Fruit fly (Drosophila melanogaster): ENCODE data around the gene CG6607.

- TF ChIP-seq Sin3A (optimal IDR thresholded peaks at IDR 0.05) (no peak), h (optimal IDR thresholded peaks at IDR 0.05) (no peak), ttk (optimal IDR thresholded peaks at IDR 0.05) (no peak), psq (optimal IDR thresholded peaks at IDR 0.05) (peak; percentile 84), insv (optimal IDR thresholded peaks at IDR 0.05) (no peak)
Measured at dm6 chr3R:24565748-24566239, 37.9 kb downstream of the CG6607 start.
